Fruit fly (Drosophila melanogaster) whole organism, embryonic: ENCODE data around the gene soti.
A peak's percentile ranks its signal among the peaks of the same experiment; 100 is the strongest.

Experiments
- Blimp-1 ChIP-seq: fragments of 200-800 bp; sonication (Bioruptor generic); optimal IDR thresholded peaks from 3 replicates; lab custom pipeline; 2018; ENCODE audit warnings: missing biosample characterization, missing genetic modification characterization, mild to moderate bottlenecking, moderate library complexity, missing genetic modification reagents
- CG10267 ChIP-seq: fragments of 200-800 bp; sonication (Bioruptor generic); optimal IDR thresholded peaks from 2 replicates; lab custom pipeline; 2018; ENCODE audit warnings: missing biosample characterization, mild to moderate bottlenecking, missing genetic modification characterization, moderate library complexity
- CG11504 ChIP-seq: fragments of 200-800 bp; sonication (Bioruptor generic); optimal IDR thresholded peaks from 3 replicates; lab custom pipeline; 2019; ENCODE audit warnings: missing biosample characterization, mild to moderate bottlenecking, missing genetic modification characterization, moderate library complexity
- CG13123 ChIP-seq: fragments of 200-800 bp; sonication (Bioruptor generic); optimal IDR thresholded peaks from 2 replicates; lab custom pipeline; 2016; ENCODE audit warnings: missing biosample characterization, missing genetic modification characterization
- CG14050 ChIP-seq: fragments of 200-800 bp; sonication (Bioruptor generic); IDR thresholded peaks from 3 replicates; pipeline ENCODE4 v1.3.6; 2022; ENCODE audit warnings: missing biosample characterization, missing genetic modification characterization
- CG17359 ChIP-seq: fragments of 200-800 bp; sonication (Bioruptor generic); optimal IDR thresholded peaks from 3 replicates; lab custom pipeline; 2018; ENCODE audit warnings: missing biosample characterization, mild to moderate bottlenecking, missing genetic modification characterization, moderate library complexity
- CG17802 ChIP-seq: fragments of 200-800 bp; sonication (Bioruptor generic); optimal IDR thresholded peaks from 2 replicates; lab custom pipeline; 2018; ENCODE audit warnings: missing biosample characterization, mild to moderate bottlenecking, missing genetic modification characterization, moderate library complexity
- CG2678 ChIP-seq: fragments of 200-800 bp; sonication (Bioruptor generic); optimal IDR thresholded peaks from 3 replicates; lab custom pipeline; 2019; ENCODE audit warnings: missing biosample characterization, mild to moderate bottlenecking, missing genetic modification characterization, moderate library complexity
- CG31441 ChIP-seq: fragments of 200-800 bp; sonication (Bioruptor generic); IDR thresholded peaks from 2 replicates; pipeline ENCODE4 v1.3.6; 2022; ENCODE audit warnings: missing biosample characterization, missing genetic modification characterization
- CG3281 ChIP-seq: fragments of 200-800 bp; sonication (Bioruptor generic); optimal IDR thresholded peaks from 3 replicates; lab custom pipeline; 2017; ENCODE audit warnings: missing biosample characterization, mild to moderate bottlenecking, missing genetic modification characterization
- CG3995 ChIP-seq: fragments of 200-800 bp; sonication (Bioruptor generic); optimal IDR thresholded peaks from 3 replicates; lab custom pipeline; 2016; ENCODE audit warnings: missing biosample characterization, missing genetic modification characterization
- CG7372 ChIP-seq: fragments of 200-800 bp; sonication (Bioruptor generic); IDR thresholded peaks from 2 replicates; pipeline ENCODE4 v1.3.6; 2022; ENCODE audit warnings: missing biosample characterization, missing genetic modification characterization
- CG8359 ChIP-seq: fragments of 200-800 bp; sonication (Bioruptor generic); optimal IDR thresholded peaks from 2 replicates; lab custom pipeline; 2017; ENCODE audit warnings: missing biosample characterization, mild to moderate bottlenecking, missing genetic modification characterization, borderline replicate concordance
- CG8765 ChIP-seq: fragments of 200-800 bp; sonication (Bioruptor generic); IDR thresholded peaks from 2 replicates; pipeline ENCODE4 v1.3.6; 2022; ENCODE audit warnings: missing biosample characterization, missing genetic modification characterization
- Deaf1 ChIP-seq: fragments of 200-800 bp; optimal IDR thresholded peaks from 3 replicates; lab custom pipeline; 2019; ENCODE audit warnings: missing biosample characterization, mild to moderate bottlenecking, missing genetic modification characterization, moderate library complexity
- Dip3 ChIP-seq: fragments of 200-800 bp; sonication (Bioruptor generic); optimal IDR thresholded peaks from 3 replicates; lab custom pipeline; 2016; ENCODE audit warnings: missing biosample characterization, missing genetic modification characterization
- Drgx ChIP-seq: fragments of 200-800 bp; sonication (Bioruptor generic); IDR thresholded peaks from 2 replicates; pipeline ENCODE4 v1.3.6; 2022; ENCODE audit warnings: missing biosample characterization, missing genetic modification characterization
- E2f1 ChIP-seq: fragments of 200-800 bp; sonication (Bioruptor generic); IDR thresholded peaks from 2 replicates; pipeline ENCODE4 v1.3.6; 2022; ENCODE audit warnings: missing biosample characterization, missing genetic modification characterization
- Ets65A ChIP-seq: fragments of 200-800 bp; sonication (Bioruptor generic); peaks from one replicate; lab custom pipeline; 2016; ENCODE audit warnings: missing biosample characterization, missing genetic modification characterization
- H15 ChIP-seq: fragments of 200-800 bp; sonication (Bioruptor generic); IDR thresholded peaks from 3 replicates; pipeline ENCODE4 v1.3.6; 2022; ENCODE audit warnings: missing biosample characterization, missing genetic modification characterization
- Med ChIP-seq: fragments of 200-800 bp; sonication (Bioruptor generic); peaks from one replicate; lab custom pipeline; 2016; ENCODE audit warnings: missing biosample characterization, missing genetic modification characterization, mild to moderate bottlenecking, inconsistent platforms, moderate library complexity
- NC2α ChIP-seq: fragments of 200-800 bp; sonication (Bioruptor generic); optimal IDR thresholded peaks from 2 replicates; lab custom pipeline; 2016; ENCODE audit warnings: missing biosample characterization, missing genetic modification characterization
- Oli ChIP-seq: fragments of 200-800 bp; sonication (Bioruptor generic); optimal IDR thresholded peaks from 2 replicates; lab custom pipeline; 2018; ENCODE audit warnings: missing biosample characterization, mild to moderate bottlenecking, missing genetic modification characterization, moderate library complexity
- PHDP ChIP-seq: fragments of 200-800 bp; sonication (Bioruptor generic); optimal IDR thresholded peaks from 3 replicates; lab custom pipeline; 2018; ENCODE audit warnings: missing biosample characterization, mild to moderate bottlenecking, missing genetic modification characterization, moderate library complexity
- Pdp1 ChIP-seq, 2 experiments: fragments of 200-800 bp; sonication (Bioruptor generic); optimal IDR thresholded peaks; 3 replicates each; lab custom pipeline; 2016; ENCODE audit warnings: missing biosample characterization in 2 of 2, missing genetic modification characterization in 2 of 2, mild to moderate bottlenecking in 1 of 2, moderate library complexity in 1 of 2
- Sox102F ChIP-seq: fragments of 200-800 bp; sonication (Bioruptor generic); optimal IDR thresholded peaks from 2 replicates; lab custom pipeline; 2018; ENCODE audit warnings: missing biosample characterization, mild to moderate bottlenecking, missing genetic modification characterization, moderate library complexity
- Xrp1 ChIP-seq: fragments of 200-800 bp; sonication (Bioruptor generic); IDR thresholded peaks from 2 replicates; pipeline ENCODE4 v1.3.6; 2022; ENCODE audit warnings: missing biosample characterization, missing genetic modification characterization
- amos ChIP-seq: fragments of 200-800 bp; sonication (Bioruptor generic); IDR thresholded peaks from 2 replicates; pipeline ENCODE4 v1.3.6; 2022; ENCODE audit warnings: missing biosample characterization, missing genetic modification characterization; ENCODE audit not compliant: partially characterized antibody
- ap ChIP-seq: fragments of 200-800 bp; sonication (Bioruptor generic); IDR thresholded peaks from 2 replicates; pipeline ENCODE4 v1.3.6; 2022; ENCODE audit warnings: missing biosample characterization, missing genetic modification characterization
- az2 ChIP-seq: fragments of 200-800 bp; sonication (Bioruptor generic); optimal IDR thresholded peaks from 3 replicates; lab custom pipeline; 2016; ENCODE audit warnings: missing biosample characterization, missing genetic modification characterization
- bsh ChIP-seq, 2 experiments: fragments of 200-800 bp; sonication (Bioruptor generic); optimal IDR thresholded peaks; 2 replicates each; lab custom pipeline; 2017 to 2018; ENCODE audit warnings: mild to moderate bottlenecking in 2 of 2, missing biosample characterization in 2 of 2, missing genetic modification characterization in 2 of 2, moderate library complexity in 1 of 2
- crc ChIP-seq: fragments of 200-800 bp; sonication (Bioruptor generic); optimal IDR thresholded peaks from 2 replicates; lab custom pipeline; 2016; ENCODE audit warnings: missing biosample characterization, missing genetic modification characterization
- dati ChIP-seq: fragments of 200-800 bp; sonication (Bioruptor generic); IDR thresholded peaks from 2 replicates; pipeline ENCODE4 v1.3.6; 2022; ENCODE audit warnings: missing biosample characterization, missing genetic modification characterization
- dmrt99B ChIP-seq: fragments of 200-800 bp; sonication (Bioruptor generic); optimal IDR thresholded peaks from 2 replicates; lab custom pipeline; 2018; ENCODE audit warnings: missing biosample characterization, mild to moderate bottlenecking, missing genetic modification characterization, moderate library complexity
- fd96Cb ChIP-seq: fragments of 200-800 bp; sonication (Bioruptor generic); optimal IDR thresholded peaks from 2 replicates; lab custom pipeline; 2018; ENCODE audit warnings: missing biosample characterization, mild to moderate bottlenecking, missing genetic modification characterization, moderate library complexity
- gce ChIP-seq: fragments of 200-800 bp; sonication (Bioruptor generic); IDR thresholded peaks from 3 replicates; pipeline ENCODE4 v1.3.6; 2022; ENCODE audit warnings: missing biosample characterization, missing genetic modification characterization
- gem ChIP-seq: fragments of 200-800 bp; sonication (Bioruptor generic); optimal IDR thresholded peaks from 2 replicates; lab custom pipeline; 2019; ENCODE audit warnings: missing biosample characterization, mild to moderate bottlenecking, missing genetic modification characterization, moderate library complexity
- grau ChIP-seq: fragments of 200-800 bp; optimal IDR thresholded peaks from 3 replicates; lab custom pipeline; 2019; ENCODE audit warnings: missing biosample characterization, mild to moderate bottlenecking, missing genetic modification characterization, moderate library complexity
- kah ChIP-seq: fragments of 200-800 bp; sonication (Bioruptor generic); optimal IDR thresholded peaks from 2 replicates; lab custom pipeline; 2018; ENCODE audit warnings: missing biosample characterization, mild to moderate bottlenecking, missing genetic modification characterization
- lab ChIP-seq: fragments of 200-800 bp; sonication (Bioruptor generic); optimal IDR thresholded peaks from 3 replicates; lab custom pipeline; 2017; ENCODE audit warnings: missing biosample characterization, missing genetic modification characterization, mild to moderate bottlenecking, moderate library complexity, missing genetic modification reagents
- lmd ChIP-seq: fragments of 200-800 bp; sonication (Bioruptor generic); IDR thresholded peaks from 2 replicates; pipeline ENCODE4 v1.3.6; 2022; ENCODE audit warnings: missing biosample characterization, missing genetic modification characterization
- nom ChIP-seq: fragments of 200-800 bp; sonication (Bioruptor generic); optimal IDR thresholded peaks from 2 replicates; lab custom pipeline; 2017; ENCODE audit warnings: missing biosample characterization, missing genetic modification characterization, mild to moderate bottlenecking, moderate library complexity, missing genetic modification reagents
- pita ChIP-seq: fragments of 200-800 bp; sonication (Bioruptor generic); optimal IDR thresholded peaks from 2 replicates; lab custom pipeline; 2017; ENCODE audit warnings: missing biosample characterization, mild to moderate bottlenecking, missing genetic modification characterization
- prd ChIP-seq, 3 experiments: fragments of >200 bp in 2 of 3; fragments of 200-800 bp in 1 of 3; sonication (Bioruptor generic) in 1 of 3; optimal IDR thresholded peaks in 2 of 3; IDR thresholded peaks in 1 of 3; 2 replicates in 2 of 3; 3 replicates in 1 of 3; pipeline versions ENCODE4 v1.3.6 to Lab custom; 2017 to 2022; ENCODE audit warnings: missing biosample characterization in 1 of 3, missing genetic modification characterization in 1 of 3
- sens ChIP-seq: fragments of 200-800 bp; sonication (Bioruptor generic); peaks from one replicate; lab custom pipeline; 2016; ENCODE audit warnings: missing biosample characterization, missing genetic modification characterization
- unpg ChIP-seq: fragments of 200-800 bp; sonication (Bioruptor generic); optimal IDR thresholded peaks from 3 replicates; lab custom pipeline; 2018; ENCODE audit warnings: missing biosample characterization, mild to moderate bottlenecking, missing genetic modification characterization, moderate library complexity

Gene soti

dm6 chr3R:14426524-14426923, 45.0 kb upstream of the soti start (continued):
- no peak for TF ChIP-seq PHDP (tag; lab: Kevin White, UChicago)
- no peak for TF ChIP-seq NC2α (GFP tag; lab: Kevin White, UChicago)
- peak; percentile 49 for TF ChIP-seq CG7372 (GFP tag; lab: Robert Waterston, UW)
- TF ChIP-seq CG8765, result no peak
- no peak for TF ChIP-seq CG13123
- 0 out of 2 replicates have a peak, but pooled peaks have one; percentile 5 for TF ChIP-seq Xrp1 (GFP tag; lab: Robert Waterston, UW)
- TF ChIP-seq amos (GFP tag; lab: Robert Waterston, UW), result no peak
- TF ChIP-seq CG14050 (GFP tag; lab: Robert Waterston, UW), result no peak
- no peak for TF ChIP-seq CG3281 (GFP tag; lab: Kevin White, UChicago)
- TF ChIP-seq CG3995, result no peak
- TF ChIP-seq gce (GFP tag; lab: Robert Waterston, UW), result no peak
- TF ChIP-seq ap (GFP tag; lab: Robert Waterston, UW), result no peak
- 0 out of 2 replicates have a peak, but pooled peaks have one; percentile 16 for TF ChIP-seq lmd (GFP tag; lab: Robert Waterston, UW)

- TF ChIP-seq CG8359 (GFP tag; lab: Kevin White, UChicago), result peak; percentile 98
- no peak for TF ChIP-seq pita (GFP tag; lab: Kevin White, UChicago)
- TF ChIP-seq CG17359 (tag; lab: Kevin White, UChicago), result no peak
These were observed 44.0 kb upstream of the soti start for dm6 chr3R:14425483-14425882.

DNA sequence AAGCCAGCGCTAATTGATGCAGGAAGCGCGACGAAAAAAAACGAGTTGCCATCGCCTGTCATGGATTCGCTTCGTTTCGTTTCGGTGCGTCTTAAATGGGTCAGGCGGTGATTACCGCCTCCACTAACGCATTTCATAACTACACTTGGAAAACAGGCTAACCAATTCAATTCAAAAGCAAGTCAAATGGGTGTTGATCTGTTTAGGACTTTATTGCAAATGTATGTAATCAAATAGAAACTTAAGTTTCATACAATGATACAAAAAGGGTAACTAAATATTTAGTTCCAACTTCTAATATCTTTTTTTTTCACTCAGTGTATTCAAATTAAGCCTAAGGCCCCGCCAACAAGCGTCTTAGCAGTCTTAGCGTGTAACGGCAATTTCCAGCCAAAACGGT, 43.3 kb upstream of the soti start:
- TF ChIP-seq Oli (tag; lab: Kevin White, UChicago) (peak; percentile 12), H15 (GFP tag; lab: Robert Waterston, UW) (no peak), fd96Cb (tag; lab: Kevin White, UChicago) (peak; percentile 17), dmrt99B (tag; lab: Kevin White, UChicago) (peak; percentile 50), Pdp1 (GFP tag; optimal IDR thresholded peaks at IDR 0.05; lab: Kevin White, UChicago) (peak in 1 of 2 experiments; percentile 12), Ets65A (peak; percentile 50), CG2678 (peak; percentile 12), CG31441 (0 out of 2 replicates have a peak, but pooled peaks have one; percentile 22), Dip3 (GFP tag; lab: Kevin White, UChicago) (no peak), lab (GFP tag; lab: Kevin White, UChicago) (peak; percentile 1), Med (GFP tag; lab: Kevin White, UChicago) (peak; percentile 34), CG17802 (tag; lab: Kevin White, UChicago) (no peak), gem (tag; lab: Kevin White, UChicago) (peak; percentile 28), Sox102F (GFP tag; lab: Kevin White, UChicago) (peak; percentile 4), CG11504 (tag; lab: Kevin White, UChicago) (peak; percentile 39), sens (peak; percentile 40), Drgx (peak; percentile 52), CG17359 (tag; lab: Kevin White, UChicago) (peak; percentile 1), grau (tag; lab: Kevin White, UChicago) (no peak), az2 (GFP tag; lab: Kevin White, UChicago) (peak; percentile 1)

- TF ChIP-seq Sox102F (GFP tag; lab: Kevin White, UChicago), result peak; percentile 3
- TF ChIP-seq bsh (GFP tag; optimal IDR thresholded peaks at IDR 0.05; lab: Kevin White, UChicago), result peak in 1 of 2 experiments; percentile 44
- no peak for TF ChIP-seq kah (GFP tag; lab: Kevin White, UChicago)
- TF ChIP-seq CG10267, result peak; percentile 22
- peak; percentile 35 for TF ChIP-seq Blimp-1 (GFP tag; lab: Kevin White, UChicago)
- TF ChIP-seq Deaf1 (tag; lab: Kevin White, UChicago), result no peak
- TF ChIP-seq Med (GFP tag; lab: Kevin White, UChicago), result peak; percentile 33
- TF ChIP-seq CG11504 (tag; lab: Kevin White, UChicago), result peak; percentile 51
- no peak for TF ChIP-seq dati (GFP tag; lab: Robert Waterston, UW)
- no peak for TF ChIP-seq crc
- 0 out of 2 replicates have a peak, but pooled peaks have one; percentile 33 for TF ChIP-seq E2f1 (GFP tag; lab: Robert Waterston, UW)
- TF ChIP-seq unpg (GFP tag; lab: Kevin White, UChicago), result peak; percentile 9
- no peak for TF ChIP-seq prd (optimal IDR thresholded peaks at IDR 0.05; lab: Kevin White, UChicago)
- peak; percentile 26; the same call in 1 of the 3 replicates for TF ChIP-seq prd (GFP tag; IDR thresholded peaks at IDR 0.05; lab: Robert Waterston, UW)
- TF ChIP-seq nom (GFP tag; lab: Kevin White, UChicago), result peak; percentile 53
These were observed 40.3 kb upstream of the soti start for dm6 chr3R:14421818-14422217.
